Worm (Caenorhabditis elegans) whole organism, young adult: ENCODE data around the gene srx-76.

Source experiments
- B0019.2 ChIP-seq: fragments of 200-800 bp; sonication (Bioruptor generic); conservative IDR thresholded peaks from 2 replicates; pipeline ENCODE4 v1.3.6; 2022; ENCODE audit warnings: missing genetic modification reagents, missing genetic modification characterization, missing compliant biosample characterization
- B0035.1 ChIP-seq: sonication (generic microtip); optimal IDR thresholded peaks from 2 replicates; lab custom pipeline; 2016; ENCODE audit warnings: missing genetic modification characterization, mild to moderate bottlenecking, missing compliant biosample characterization, missing genotype, missing genetic modification reagents
- C17E4.6 ChIP-seq: fragments of 200-800 bp; sonication (Bioruptor generic); IDR thresholded peaks from 2 replicates; pipeline ENCODE4 v1.3.6; 2022; ENCODE audit warnings: missing genetic modification reagents, missing genetic modification characterization, missing compliant biosample characterization
- F10E7.11 ChIP-seq: sonication (generic microtip); optimal IDR thresholded peaks from 2 replicates; lab custom pipeline; 2017; ENCODE audit warnings: mild to moderate bottlenecking, missing genetic modification characterization, moderate library complexity, missing compliant biosample characterization
- F22D6.2 ChIP-seq: sonication (generic microtip); optimal IDR thresholded peaks from 2 replicates; lab custom pipeline; 2016; ENCODE audit warnings: mild to moderate bottlenecking, missing genetic modification characterization, missing compliant biosample characterization
- F33H1.4 ChIP-seq: fragments of 200-800 bp; sonication (Bioruptor generic); IDR thresholded peaks from 2 replicates; pipeline ENCODE4 v1.3.6; 2022; ENCODE audit warnings: missing genetic modification reagents, missing genetic modification characterization, missing compliant biosample characterization
- F37B4.10 ChIP-seq: fragments of 200-800 bp; sonication (Bioruptor generic); IDR thresholded peaks from 2 replicates; pipeline ENCODE4 v1.3.6; 2022; ENCODE audit warnings: missing genetic modification characterization, missing compliant biosample characterization
- F39B2.1 ChIP-seq: fragments of 200-800 bp; sonication (Bioruptor generic); IDR thresholded peaks from 2 replicates; pipeline ENCODE4 v1.3.6; 2022; ENCODE audit warnings: missing genetic modification reagents, missing genetic modification characterization, missing compliant biosample characterization
- Y67H2A.10 ChIP-seq: fragments of 200-800 bp; sonication (Bioruptor generic); conservative IDR thresholded peaks from 2 replicates; pipeline ENCODE4 v1.3.6; 2022; ENCODE audit warnings: missing genetic modification reagents, missing genetic modification characterization, missing compliant biosample characterization
- Y95B8A.8 ChIP-seq: fragments of 200-800 bp; sonication (Bioruptor generic); IDR thresholded peaks from 2 replicates; pipeline ENCODE4 v1.3.6; 2022; ENCODE audit warnings: missing genetic modification reagents, missing genetic modification characterization, missing compliant biosample characterization
- akir-1 ChIP-seq: fragments of 200-800 bp; sonication (Bioruptor generic); optimal IDR thresholded peaks from 2 replicates; lab custom pipeline; 2018; ENCODE audit warnings: mild to moderate bottlenecking, missing genetic modification characterization, moderate library complexity, missing compliant biosample characterization
- aptf-3 ChIP-seq: fragments of 200-800 bp; sonication (Bioruptor generic); IDR thresholded peaks from 2 replicates; pipeline ENCODE4 v1.3.6; 2022; ENCODE audit warnings: missing genetic modification characterization, missing compliant biosample characterization
- attf-3 ChIP-seq: fragments of 200-800 bp; sonication (Bioruptor generic); conservative IDR thresholded peaks from 2 replicates; pipeline ENCODE4 v1.3.6; 2022; ENCODE audit warnings: missing genetic modification reagents, missing genetic modification characterization, missing compliant biosample characterization
- bed-1 ChIP-seq: fragments of 200-800 bp; sonication (Bioruptor generic); IDR thresholded peaks from 2 replicates; pipeline ENCODE4 v1.3.6; 2022; ENCODE audit warnings: missing genetic modification reagents, missing genetic modification characterization, missing compliant biosample characterization
- cebp-1 ChIP-seq, 2 experiments: fragments of 200-800 bp in 1 of 2; sonication (Bioruptor generic) in 1 of 2; sonication (generic microtip) in 1 of 2; IDR thresholded peaks in 1 of 2; optimal IDR thresholded peaks in 1 of 2; 2 replicates each; pipeline versions ENCODE4 v1.3.6 to Lab custom; 2017 to 2022; ENCODE audit warnings: missing compliant biosample characterization in 2 of 2, missing genetic modification characterization in 2 of 2, mild to moderate bottlenecking in 1 of 2, missing genetic modification reagents in 1 of 2, moderate library complexity in 1 of 2
- ceh-100 ChIP-seq: fragments of 200-800 bp; sonication (Bioruptor generic); IDR thresholded peaks from 2 replicates; pipeline ENCODE4 v1.3.6; 2022; ENCODE audit warnings: missing genetic modification reagents, missing genetic modification characterization, missing compliant biosample characterization
- ceh-91 ChIP-seq: fragments of 200-800 bp; sonication (Bioruptor generic); IDR thresholded peaks from 2 replicates; pipeline ENCODE4 v1.3.6; 2022; ENCODE audit warnings: missing genetic modification reagents, missing genetic modification characterization, missing compliant biosample characterization
- chd-7 ChIP-seq: sonication (generic microtip); optimal IDR thresholded peaks from 2 replicates; lab custom pipeline; 2016; ENCODE audit warnings: mild to moderate bottlenecking, missing genetic modification characterization, moderate library complexity, missing compliant biosample characterization
- die-1 ChIP-seq: sonication (generic microtip); optimal IDR thresholded peaks from 2 replicates; lab custom pipeline; 2016; ENCODE audit warnings: missing genotype, mild to moderate bottlenecking, missing genetic modification characterization, missing compliant biosample characterization
- dpff-1 ChIP-seq: sonication (generic microtip); optimal IDR thresholded peaks from 2 replicates; lab custom pipeline; 2017; ENCODE audit warnings: mild to moderate bottlenecking, missing genetic modification characterization, missing compliant biosample characterization
- efl-1 ChIP-seq: fragments of 150-350 bp; optimal IDR thresholded peaks from 2 replicates; lab custom pipeline; 2014; ENCODE audit warnings: missing biosample characterization, missing genetic modification reagents, missing genetic modification characterization
- hlh-26 ChIP-seq: fragments of 200-800 bp; sonication (Bioruptor generic); conservative IDR thresholded peaks from 2 replicates; pipeline ENCODE4 v1.3.6; 2022; ENCODE audit warnings: missing genetic modification reagents, missing genetic modification characterization, missing compliant biosample characterization
- hmg-20 ChIP-seq: fragments of 200-800 bp; sonication (Bioruptor generic); IDR thresholded peaks from 2 replicates; pipeline ENCODE4 v1.3.6; 2022; ENCODE audit warnings: missing genetic modification reagents, missing genetic modification characterization, missing compliant biosample characterization
- madf-6 ChIP-seq: fragments of 200-800 bp; sonication (Bioruptor generic); IDR thresholded peaks from 2 replicates; pipeline ENCODE4 v1.3.6; 2022; ENCODE audit warnings: missing genetic modification reagents, missing genetic modification characterization, missing compliant biosample characterization
- mcd-1 ChIP-seq: fragments of 200-800 bp; sonication (Bioruptor generic); IDR thresholded peaks from 2 replicates; pipeline ENCODE4 v1.3.6; 2022; ENCODE audit warnings: missing genetic modification reagents, missing genetic modification characterization, missing compliant biosample characterization
- mes-4 ChIP-seq: sonication (generic microtip); optimal IDR thresholded peaks from 2 replicates; lab custom pipeline; 2016; ENCODE audit warnings: missing genotype, missing genetic modification characterization, missing compliant biosample characterization
- nfya-2 ChIP-seq: fragments of 200-800 bp; sonication (Bioruptor generic); IDR thresholded peaks from 2 replicates; pipeline ENCODE4 v1.3.6; 2022; ENCODE audit warnings: missing genetic modification reagents, missing genetic modification characterization, missing compliant biosample characterization
- nfyb-1 ChIP-seq: fragments of 200-800 bp; sonication (Bioruptor generic); IDR thresholded peaks from 2 replicates; pipeline ENCODE4 v1.3.6; 2022; ENCODE audit warnings: missing genetic modification reagents, missing genetic modification characterization, missing compliant biosample characterization
- nhr-80 ChIP-seq: sonication (generic microtip); optimal IDR thresholded peaks from 2 replicates; lab custom pipeline; 2016; ENCODE audit warnings: missing genetic modification characterization, missing compliant biosample characterization
- nhr-90 ChIP-seq: sonication (generic microtip); optimal IDR thresholded peaks from 2 replicates; lab custom pipeline; 2016; ENCODE audit warnings: missing genotype, mild to moderate bottlenecking, missing genetic modification characterization, missing compliant biosample characterization
- pha-4 ChIP-seq: fragments of 150-350 bp; sonication (generic microtip); optimal IDR thresholded peaks from 2 replicates; lab custom pipeline; 2014; ENCODE audit warnings: missing biosample characterization, missing genetic modification reagents, missing genetic modification characterization
- rec-8 ChIP-seq, 2 experiments: sonication (generic microtip); optimal IDR thresholded peaks; 2 replicates each; lab custom pipeline; 2016; ENCODE audit warnings: mild to moderate bottlenecking in 2 of 2, missing genetic modification characterization in 2 of 2, missing genetic modification reagents in 2 of 2, missing genotype in 2 of 2, missing biosample characterization in 1 of 2, missing compliant biosample characterization in 1 of 2, moderate library complexity in 1 of 2
- sdz-38 ChIP-seq: sonication (generic microtip); optimal IDR thresholded peaks from 2 replicates; lab custom pipeline; 2016; ENCODE audit warnings: missing genotype, missing genetic modification characterization, missing compliant biosample characterization
- snpc-3.4 ChIP-seq: sonication (generic microtip); optimal IDR thresholded peaks from 2 replicates; lab custom pipeline; 2017; ENCODE audit warnings: missing genetic modification characterization, mild to moderate bottlenecking, missing compliant biosample characterization, antibody characterized with exemption, moderate library complexity, missing genotype, missing genetic modification reagents
- somi-1 ChIP-seq: fragments of 200-800 bp; sonication (Bioruptor generic); optimal IDR thresholded peaks from 2 replicates; lab custom pipeline; 2018; ENCODE audit warnings: mild to moderate bottlenecking, missing genetic modification characterization, missing compliant biosample characterization
- unc-130 ChIP-seq: sonication (generic microtip); optimal IDR thresholded peaks from 2 replicates; lab custom pipeline; 2016; ENCODE audit warnings: missing genetic modification reagents, missing genetic modification characterization, missing compliant biosample characterization
- unc-62 ChIP-seq: fragments of 150-350 bp; optimal IDR thresholded peaks from 2 replicates; lab custom pipeline; 2014; ENCODE audit warnings: missing biosample characterization, missing genetic modification reagents, missing genetic modification characterization
- zfh-2 ChIP-seq: fragments of 200-800 bp; sonication (Bioruptor generic); conservative IDR thresholded peaks from 2 replicates; pipeline ENCODE4 v1.3.6; 2022; ENCODE audit warnings: missing genetic modification reagents, missing genetic modification characterization, missing compliant biosample characterization
- ztf-18 ChIP-seq: sonication (generic microtip); optimal IDR thresholded peaks from 2 replicates; lab custom pipeline; 2016; ENCODE audit warnings: missing genotype, mild to moderate bottlenecking, missing genetic modification characterization, missing compliant biosample characterization

The srx-76 gene

DNA sequence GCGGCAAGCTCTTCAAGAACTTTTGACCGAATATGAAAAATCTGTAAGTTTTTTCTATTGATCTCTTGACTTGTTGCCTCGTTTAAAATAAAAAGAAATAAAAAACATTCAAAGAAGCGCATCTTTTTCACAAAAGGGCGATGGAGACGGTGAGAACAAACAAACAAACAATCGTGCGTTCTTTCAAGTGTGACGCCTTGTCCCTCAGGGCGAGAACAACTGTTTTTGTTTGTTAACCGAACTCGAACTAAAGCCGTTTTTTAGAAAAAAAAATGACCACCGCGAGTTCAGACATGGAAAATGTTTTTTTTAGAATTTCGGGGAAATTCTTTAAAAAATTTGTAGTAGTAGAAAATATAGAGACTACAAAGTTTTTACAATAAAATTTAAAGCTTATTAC, 44.6 kb upstream of the srx-76 start:
- no peak for TF ChIP-seq F10E7.11 (tag; lab: Kevin White, UChicago)
- no peak for TF ChIP-seq rec-8 (tag; optimal IDR thresholded peaks at IDR 0.05; lab: Kevin White, UChicago)
- TF ChIP-seq mcd-1 (GFP tag; lab: Robert Waterston, UW): no peak
- no peak for TF ChIP-seq unc-130 (GFP tag; lab: Kevin White, UChicago)
- no peak for TF ChIP-seq somi-1
- no peak for TF ChIP-seq Y67H2A.10 (GFP tag; lab: Robert Waterston, UW)
- no peak for TF ChIP-seq ceh-100
- no peak for TF ChIP-seq hlh-26 (GFP tag; lab: Robert Waterston, UW)
- no peak for TF ChIP-seq efl-1 (GFP tag; lab: Kevin White, UChicago)
- no peak for TF ChIP-seq sdz-38
- TF ChIP-seq dpff-1 (tag; lab: Kevin White, UChicago): no peak
- no peak for TF ChIP-seq unc-62 (GFP tag; lab: Kevin White, UChicago)
- no peak for TF ChIP-seq nfya-2
- TF ChIP-seq B0035.1 (tag; lab: Kevin White, UChicago): no peak
- no peak for TF ChIP-seq B0019.2
- no peak for TF ChIP-seq nfyb-1 (GFP tag; lab: Robert Waterston, UW)
- no peak for TF ChIP-seq akir-1 (GFP tag; lab: Kevin White, UChicago)
- no peak for TF ChIP-seq chd-7 (tag; lab: Kevin White, UChicago)
- TF ChIP-seq madf-6: no peak

DNA sequence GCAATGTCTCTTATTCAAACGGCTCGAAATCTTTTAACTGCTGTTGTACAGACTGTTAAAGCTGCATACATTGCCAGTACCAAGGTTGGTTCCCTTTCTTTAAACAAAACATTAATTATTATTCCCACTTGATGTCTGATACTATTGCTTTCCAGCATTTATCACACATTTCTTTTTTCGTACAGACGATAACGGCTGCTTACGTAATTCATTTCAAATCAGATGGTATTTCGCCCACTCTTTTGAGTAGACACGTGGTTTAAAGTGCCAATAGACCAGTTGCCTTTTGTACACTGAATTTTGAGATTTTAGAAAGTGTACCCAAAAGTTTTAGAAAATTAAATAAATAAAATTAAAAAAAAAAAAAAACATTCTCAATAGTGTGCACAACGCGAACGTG, 42.2 kb upstream of the srx-76 start:
- peak; percentile 56 for TF ChIP-seq nhr-80 (tag; lab: Kevin White, UChicago)
- no peak for TF ChIP-seq cebp-1 (GFP tag; IDR thresholded peaks at IDR 0.05; lab: Robert Waterston, UW)
- TF ChIP-seq cebp-1 (tag; optimal IDR thresholded peaks at IDR 0.05; lab: Kevin White, UChicago): peak; percentile 39
- TF ChIP-seq bed-1 (GFP tag; lab: Robert Waterston, UW): no peak

ce11 chrV:11852305-11852704, 39.3 kb upstream of the srx-76 start:
- TF ChIP-seq ceh-91 (GFP tag; lab: Robert Waterston, UW) (no peak), mes-4 (tag; lab: Kevin White, UChicago) (no peak), die-1 (tag; lab: Kevin White, UChicago) (no peak), pha-4 (tag; lab: Kevin White, UChicago) (no peak), aptf-3 (GFP tag; lab: Robert Waterston, UW) (no peak), zfh-2 (GFP tag; lab: Robert Waterston, UW) (no peak), nhr-90 (tag; lab: Kevin White, UChicago) (no peak), F37B4.10 (no peak), somi-1 (no peak), C17E4.6 (GFP tag; lab: Robert Waterston, UW) (no peak), attf-3 (GFP tag; lab: Robert Waterston, UW) (no peak), Y95B8A.8 (GFP tag; lab: Robert Waterston, UW) (no peak), F22D6.2 (tag; lab: Kevin White, UChicago) (no peak), hmg-20 (GFP tag; lab: Robert Waterston, UW) (no peak), F33H1.4 (GFP tag; lab: Robert Waterston, UW) (no peak), F39B2.1 (GFP tag; lab: Robert Waterston, UW) (no peak), mcd-1 (GFP tag; lab: Robert Waterston, UW) (no peak), snpc-3.4 (no peak), cebp-1 (GFP tag; IDR thresholded peaks at IDR 0.05; lab: Robert Waterston, UW) (no peak), cebp-1 (tag; optimal IDR thresholded peaks at IDR 0.05; lab: Kevin White, UChicago) (no peak), ztf-18 (no peak)
